Fruit fly (Drosophila melanogaster): ENCODE data around the gene TkR99D.
A peak's percentile ranks its signal among the peaks of the same experiment; 100 is the strongest.

The TkR99D gene

dm6 chr3R:29978595-29978994 is 9.3 kb upstream of the TkR99D start:
- TF ChIP-seq Sox102F (GFP tag; optimal IDR thresholded peaks at IDR 0.05) (peak; percentile 47), oc (tag; optimal IDR thresholded peaks at IDR 0.05) (no peak), Meics (GFP tag; optimal IDR thresholded peaks at IDR 0.05) (peak; percentile 51), CG7786 (GFP tag; optimal IDR thresholded peaks at IDR 0.05) (peak; percentile 8), unpg (GFP tag; optimal IDR thresholded peaks at IDR 0.05) (peak; percentile 13), CG4404 (GFP tag; IDR thresholded peaks at IDR 0.05) (no peak), Ptx1 (GFP tag; IDR thresholded peaks at IDR 0.05) (peak; percentile 56; the same call in 1 of the 2 replicates), Trl (optimal IDR thresholded peaks at IDR 0.05) (no peak), Trl (GFP tag; optimal IDR thresholded peaks at IDR 0.05) (no peak), Fer3 (tag; optimal IDR thresholded peaks at IDR 0.05) (peak; percentile 42), lilli (GFP tag; optimal IDR thresholded peaks at IDR 0.05) (peak; percentile 21), CG16815 (GFP tag; optimal IDR thresholded peaks at IDR 0.05) (no peak), CG10565 (GFP tag; optimal IDR thresholded peaks at IDR 0.05) (no peak), Nf-YA (GFP tag; IDR thresholded peaks at IDR 0.05) (0 out of 2 replicates have a peak, but pooled peaks have one; percentile 36), CG2712 (tag; optimal IDR thresholded peaks at IDR 0.05) (peak; percentile 5), tin (GFP tag; optimal IDR thresholded peaks at IDR 0.05) (no peak), grau (tag; optimal IDR thresholded peaks at IDR 0.05) (peak; percentile 45), CG17359 (tag; optimal IDR thresholded peaks at IDR 0.05) (peak; percentile 59), gem (tag; optimal IDR thresholded peaks at IDR 0.05) (peak; percentile 46), sima (GFP tag; optimal IDR thresholded peaks at IDR 0.05) (no peak), sens (GFP tag) (peak; percentile 54), Med (GFP tag) (peak; percentile 85), dmrt99B (tag; optimal IDR thresholded peaks at IDR 0.05) (peak; percentile 52), ase (GFP tag; IDR thresholded peaks at IDR 0.05) (no peak), hkb (optimal IDR thresholded peaks at IDR 0.05) (no peak), hkb (GFP tag; IDR thresholded peaks at IDR 0.05) (peak; percentile 59), Blimp-1 (GFP tag; optimal IDR thresholded peaks at IDR 0.05) (peak; percentile 22), H2.0 (GFP tag; IDR thresholded peaks at IDR 0.05) (peak; percentile 19; the same call in 1 of the 2 replicates), CG11456 (GFP tag; IDR thresholded peaks at IDR 0.05) (0 out of 3 replicates have a peak, but pooled peaks have one; percentile 48), Tbp (GFP tag; optimal IDR thresholded peaks at IDR 0.05) (no peak), CG12769 (tag; optimal IDR thresholded peaks at IDR 0.05) (peak; percentile 68), danr (GFP tag; IDR thresholded peaks at IDR 0.05) (0 out of 2 replicates have a peak, but pooled peaks have one; percentile 27), CG4730 (GFP tag; IDR thresholded peaks at IDR 0.05) (no peak), fd96Cb (tag; optimal IDR thresholded peaks at IDR 0.05) (peak; percentile 21), C15 (GFP tag; IDR thresholded peaks at IDR 0.05) (no peak), CG11504 (tag; optimal IDR thresholded peaks at IDR 0.05) (peak; percentile 53), CG8944 (GFP tag; optimal IDR thresholded peaks at IDR 0.05) (no peak), hbn (GFP tag; IDR thresholded peaks at IDR 0.05; ENCODE audit: partially characterized antibody) (no peak), stc (GFP tag; IDR thresholded peaks at IDR 0.05) (no peak), CG6854 (GFP tag; optimal IDR thresholded peaks at IDR 0.05) (no peak), CG42726 (GFP tag; IDR thresholded peaks at IDR 0.05; ENCODE audit: partially characterized antibody) (no peak), otp (GFP tag; IDR thresholded peaks at IDR 0.05) (no peak), BtbVII (GFP tag; optimal IDR thresholded peaks at IDR 0.05) (peak; percentile 11), row (GFP tag; IDR thresholded peaks at IDR 0.05) (peak; percentile 56; the same call in 2 of the 3 replicates), lola (GFP tag; optimal IDR thresholded peaks at IDR 0.05) (no peak), CG8290 (GFP tag; optimal IDR thresholded peaks at IDR 0.05) (no peak), CG8290 (tag; optimal IDR thresholded peaks at IDR 0.05) (peak in 1 of 2 experiments; percentile 62), croc (GFP tag; conservative IDR thresholded peaks at IDR 0.05) (0 out of 3 replicates have a peak, but pooled peaks have one; percentile 17), CG3281 (GFP tag; optimal IDR thresholded peaks at IDR 0.05) (peak; percentile 36), CG6689 (GFP tag; IDR thresholded peaks at IDR 0.05) (0 out of 2 replicates have a peak, but pooled peaks have one; percentile 13), tgo (GFP tag; IDR thresholded peaks at IDR 0.05) (peak; percentile 45; the same call in 1 of the 3 replicates), CG1529 (GFP tag; optimal IDR thresholded peaks at IDR 0.05) (no peak)
